Fruit fly (Drosophila melanogaster): ENCODE data around the gene CG6659.

CG6659 gene

DNA sequence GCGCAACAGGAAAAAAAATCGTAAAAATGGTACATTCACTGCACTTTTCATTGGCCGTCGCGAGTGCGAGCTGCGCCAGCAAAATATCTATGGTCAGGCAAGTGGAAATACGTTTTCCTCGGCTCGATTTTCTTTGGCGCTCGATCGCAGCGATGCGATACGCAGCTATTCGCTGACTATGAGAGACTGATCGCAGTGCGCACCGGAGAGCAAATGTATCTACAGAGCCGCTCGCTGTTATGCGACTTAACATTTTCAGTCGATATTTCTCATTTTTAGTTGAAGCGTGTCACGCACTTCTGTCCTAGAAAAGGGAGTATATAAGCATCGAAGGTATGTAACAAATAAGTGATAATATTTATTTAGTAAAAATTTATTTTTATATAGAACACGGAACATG lies 22.4 kb downstream of the CG6659 start, which contains the start of gene wgn:
Gene wgn (minus strand): TSS at position 193 of the 400 bp plus-strand sequence.
- peak; percentile 98 for TF ChIP-seq tj (GFP tag; optimal IDR thresholded peaks at IDR 0.05)
- TF ChIP-seq CG7045 (GFP tag; optimal IDR thresholded peaks at IDR 0.05): no peak
- no peak for TF ChIP-seq ovo (GFP tag; optimal IDR thresholded peaks at IDR 0.05)

dm6 chrX:18630990-18631389 lies 26.1 kb downstream of the CG6659 start:
- TF ChIP-seq CG7045 (GFP tag; optimal IDR thresholded peaks at IDR 0.05) (no peak), Mnt (GFP tag; optimal IDR thresholded peaks at IDR 0.05) (no peak), Crg-1 (GFP tag; optimal IDR thresholded peaks at IDR 0.05) (no peak), cic (GFP tag; optimal IDR thresholded peaks at IDR 0.05) (no peak), CG7101 (tag; optimal IDR thresholded peaks at IDR 0.05) (no peak), toe (GFP tag; optimal IDR thresholded peaks at IDR 0.05) (no peak), bab1 (GFP tag; optimal IDR thresholded peaks at IDR 0.05) (no peak), cnc (optimal IDR thresholded peaks at IDR 0.05) (no peak), tj (GFP tag; optimal IDR thresholded peaks at IDR 0.05) (no peak), CG14711 (tag; optimal IDR thresholded peaks at IDR 0.05) (no peak), CG1620 (GFP tag; optimal IDR thresholded peaks at IDR 0.05) (no peak), CG5204 (GFP tag; optimal IDR thresholded peaks at IDR 0.05) (no peak), Hr96 (GFP tag; optimal IDR thresholded peaks at IDR 0.05) (no peak), CG12768 (GFP tag; optimal IDR thresholded peaks at IDR 0.05) (no peak), CG11617 (GFP tag; optimal IDR thresholded peaks at IDR 0.05) (no peak), CG33017 (tag; optimal IDR thresholded peaks at IDR 0.05) (no peak), ovo (GFP tag; optimal IDR thresholded peaks at IDR 0.05) (no peak), kay (GFP tag; ENCODE audit: borderline replicate concordance) (no peak), pad (GFP tag; optimal IDR thresholded peaks at IDR 0.05) (no peak), Clk (GFP tag; optimal IDR thresholded peaks at IDR 0.05) (no peak)

dm6 chrX:18627002-18627401 lies 30.1 kb downstream of the CG6659 start:
- no peak for TF ChIP-seq Mnt (GFP tag; optimal IDR thresholded peaks at IDR 0.05)
- no peak for TF ChIP-seq bab1 (GFP tag; optimal IDR thresholded peaks at IDR 0.05)
- TF ChIP-seq CG7045 (GFP tag; optimal IDR thresholded peaks at IDR 0.05): no peak
- no peak for TF ChIP-seq CG12768 (GFP tag; optimal IDR thresholded peaks at IDR 0.05)
- no peak for TF ChIP-seq CG5204 (GFP tag; optimal IDR thresholded peaks at IDR 0.05)

- TF ChIP-seq CG12768 (GFP tag; optimal IDR thresholded peaks at IDR 0.05): no peak
- no peak for TF ChIP-seq pad (GFP tag; optimal IDR thresholded peaks at IDR 0.05)
- TF ChIP-seq Clk (GFP tag; optimal IDR thresholded peaks at IDR 0.05): no peak
- TF ChIP-seq toe (GFP tag; optimal IDR thresholded peaks at IDR 0.05): no peak
- TF ChIP-seq bab1 (GFP tag; optimal IDR thresholded peaks at IDR 0.05): no peak
- TF ChIP-seq CG1620 (GFP tag; optimal IDR thresholded peaks at IDR 0.05): no peak
- no peak for TF ChIP-seq cic (GFP tag; optimal IDR thresholded peaks at IDR 0.05)
- no peak for TF ChIP-seq tj (GFP tag; optimal IDR thresholded peaks at IDR 0.05)
- no peak for TF ChIP-seq CG33017 (tag; optimal IDR thresholded peaks at IDR 0.05)
- TF ChIP-seq ovo (GFP tag; optimal IDR thresholded peaks at IDR 0.05): no peak
- no peak for TF ChIP-seq CG5204 (GFP tag; optimal IDR thresholded peaks at IDR 0.05)
- TF ChIP-seq CG11617 (GFP tag; optimal IDR thresholded peaks at IDR 0.05): no peak
- no peak for TF ChIP-seq CG7101 (tag; optimal IDR thresholded peaks at IDR 0.05)
- TF ChIP-seq Crg-1 (GFP tag; optimal IDR thresholded peaks at IDR 0.05): no peak
- no peak for TF ChIP-seq cnc (optimal IDR thresholded peaks at IDR 0.05)
- TF ChIP-seq Mnt (GFP tag; optimal IDR thresholded peaks at IDR 0.05): no peak
Observed at dm6 chrX:18621649-18622346, 35.3 kb downstream of the CG6659 start.

DNA sequence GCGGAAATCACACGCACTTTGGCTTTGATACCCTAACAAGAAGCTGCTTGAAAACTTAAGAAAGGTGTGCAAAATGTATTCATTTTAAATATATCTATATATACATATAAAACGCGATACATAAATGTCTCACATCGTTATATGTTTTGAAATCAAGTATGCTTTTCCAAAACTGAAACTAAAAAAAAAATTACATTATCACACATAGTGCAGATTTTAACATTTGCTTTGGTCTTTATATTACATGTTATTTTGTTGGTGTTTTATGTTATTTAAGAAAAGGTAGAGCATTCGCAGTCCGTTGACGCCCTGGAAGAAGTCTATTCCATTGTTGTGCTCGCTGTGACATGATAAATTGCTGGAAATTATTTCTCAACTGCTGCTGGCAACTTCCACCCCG lies 39.0 kb downstream of the CG6659 start:
- TF ChIP-seq CG7101 (tag; optimal IDR thresholded peaks at IDR 0.05) (no peak), cic (GFP tag; optimal IDR thresholded peaks at IDR 0.05) (no peak), cnc (optimal IDR thresholded peaks at IDR 0.05) (no peak), bab1 (GFP tag; optimal IDR thresholded peaks at IDR 0.05) (no peak), CG11617 (GFP tag; optimal IDR thresholded peaks at IDR 0.05) (no peak), Mnt (GFP tag; optimal IDR thresholded peaks at IDR 0.05) (no peak), kay (GFP tag; ENCODE audit: borderline replicate concordance) (no peak), CG33017 (tag; optimal IDR thresholded peaks at IDR 0.05) (no peak), pad (GFP tag; optimal IDR thresholded peaks at IDR 0.05) (no peak), CG12768 (GFP tag; optimal IDR thresholded peaks at IDR 0.05) (no peak), ovo (GFP tag; optimal IDR thresholded peaks at IDR 0.05) (no peak), toe (GFP tag; optimal IDR thresholded peaks at IDR 0.05) (no peak), CG14711 (tag; optimal IDR thresholded peaks at IDR 0.05) (no peak), Clk (GFP tag; optimal IDR thresholded peaks at IDR 0.05) (no peak), Hr96 (GFP tag; optimal IDR thresholded peaks at IDR 0.05) (no peak)

- TF ChIP-seq CG7045 (GFP tag; optimal IDR thresholded peaks at IDR 0.05) (no peak), CG5204 (GFP tag; optimal IDR thresholded peaks at IDR 0.05) (no peak), Crg-1 (GFP tag; optimal IDR thresholded peaks at IDR 0.05) (no peak), CG14711 (tag; optimal IDR thresholded peaks at IDR 0.05) (no peak), toe (GFP tag; optimal IDR thresholded peaks at IDR 0.05) (no peak), Mnt (GFP tag; optimal IDR thresholded peaks at IDR 0.05) (no peak), bab1 (GFP tag; optimal IDR thresholded peaks at IDR 0.05) (no peak)
Observed at dm6 chrX:18617489-18617888, 39.6 kb downstream of the CG6659 start, which contains the start of gene CG15040. CG15040 (minus strand) TSS chrX:18617589.

dm6 chrX:18613434-18613833 lies 43.7 kb downstream of the CG6659 start:
- no peak for TF ChIP-seq kay (GFP tag; ENCODE audit: borderline replicate concordance)
- TF ChIP-seq cnc (optimal IDR thresholded peaks at IDR 0.05): no peak
- TF ChIP-seq toe (GFP tag; optimal IDR thresholded peaks at IDR 0.05): no peak
- TF ChIP-seq CG12768 (GFP tag; optimal IDR thresholded peaks at IDR 0.05): no peak
- no peak for TF ChIP-seq CG11617 (GFP tag; optimal IDR thresholded peaks at IDR 0.05)
- TF ChIP-seq CG7045 (GFP tag; optimal IDR thresholded peaks at IDR 0.05): no peak
- no peak for TF ChIP-seq bab1 (GFP tag; optimal IDR thresholded peaks at IDR 0.05)
- no peak for TF ChIP-seq pad (GFP tag; optimal IDR thresholded peaks at IDR 0.05)
- TF ChIP-seq ovo (GFP tag; optimal IDR thresholded peaks at IDR 0.05): no peak
- TF ChIP-seq Hr96 (GFP tag; optimal IDR thresholded peaks at IDR 0.05): no peak
- TF ChIP-seq CG7101 (tag; optimal IDR thresholded peaks at IDR 0.05): no peak
- no peak for TF ChIP-seq Crg-1 (GFP tag; optimal IDR thresholded peaks at IDR 0.05)
- TF ChIP-seq CG14711 (tag; optimal IDR thresholded peaks at IDR 0.05): no peak
- no peak for TF ChIP-seq Mnt (GFP tag; optimal IDR thresholded peaks at IDR 0.05)
- no peak for TF ChIP-seq CG33017 (tag; optimal IDR thresholded peaks at IDR 0.05)
- TF ChIP-seq CG5204 (GFP tag; optimal IDR thresholded peaks at IDR 0.05): no peak
- no peak for TF ChIP-seq Clk (GFP tag; optimal IDR thresholded peaks at IDR 0.05)
- TF ChIP-seq cic (GFP tag; optimal IDR thresholded peaks at IDR 0.05): no peak
- TF ChIP-seq CG1620 (GFP tag; optimal IDR thresholded peaks at IDR 0.05): no peak
- TF ChIP-seq tj (GFP tag; optimal IDR thresholded peaks at IDR 0.05): no peak

Measured in whole organism, adult.